Fruit fly (Drosophila melanogaster) whole organism, embryonic: ENCODE measurements around the gene dgt2.

Experiments
- Atf6 ChIP-seq: fragments of 200-800 bp; sonication (Bioruptor generic); IDR thresholded peaks from 2 replicates; pipeline ENCODE4 v1.3.6; 2022; ENCODE audit warnings: missing biosample characterization, missing genetic modification characterization
- BEAF-32 ChIP-seq: fragments of 200-800 bp; sonication (Bioruptor generic); optimal IDR thresholded peaks from 3 replicates; lab custom pipeline; 2017; ENCODE audit warnings: missing biosample characterization, missing genetic modification characterization, mild to moderate bottlenecking, moderate library complexity, missing genetic modification reagents
- CG10366 ChIP-seq: fragments of 200-800 bp; sonication (Bioruptor generic); IDR thresholded peaks from 2 replicates; pipeline ENCODE4 v1.3.6; 2022; ENCODE audit warnings: missing biosample characterization, missing genetic modification characterization
- CG10565 ChIP-seq: fragments of 200-800 bp; sonication (Bioruptor generic); optimal IDR thresholded peaks from 3 replicates; lab custom pipeline; 2016; ENCODE audit warnings: missing biosample characterization, mild to moderate bottlenecking, missing genetic modification characterization
- CG16815 ChIP-seq: fragments of 200-800 bp; sonication (Bioruptor generic); optimal IDR thresholded peaks from 3 replicates; lab custom pipeline; 2017; ENCODE audit warnings: missing biosample characterization, mild to moderate bottlenecking, missing genetic modification characterization
- CG17186 ChIP-seq: fragments of 200-800 bp; sonication (Bioruptor generic); optimal IDR thresholded peaks from 3 replicates; lab custom pipeline; 2017; ENCODE audit warnings: missing biosample characterization, missing genetic modification reagents, missing genetic modification characterization
- CG17328 ChIP-seq: fragments of 200-800 bp; sonication (Bioruptor generic); IDR thresholded peaks from 2 replicates; pipeline ENCODE4 v1.3.6; 2022; ENCODE audit warnings: missing biosample characterization, missing genetic modification characterization
- CG18011 ChIP-seq: fragments of 200-800 bp; sonication (Bioruptor generic); optimal IDR thresholded peaks from 2 replicates; lab custom pipeline; 2017; ENCODE audit warnings: missing biosample characterization, missing genetic modification characterization, mild to moderate bottlenecking, moderate library complexity, missing genotype
- CG18619 ChIP-seq: fragments of 200-800 bp; sonication (Bioruptor generic); optimal IDR thresholded peaks from 3 replicates; lab custom pipeline; 2017; ENCODE audit warnings: missing biosample characterization, mild to moderate bottlenecking, missing genetic modification characterization
- CG30020 ChIP-seq: fragments of 200-800 bp; optimal IDR thresholded peaks from 2 replicates; lab custom pipeline; 2019; ENCODE audit warnings: missing biosample characterization, mild to moderate bottlenecking, missing genetic modification characterization, moderate library complexity
- CG31441 ChIP-seq: fragments of 200-800 bp; sonication (Bioruptor generic); IDR thresholded peaks from 2 replicates; pipeline ENCODE4 v1.3.6; 2022; ENCODE audit warnings: missing biosample characterization, missing genetic modification characterization
- CG33213 ChIP-seq: fragments of 200-800 bp; sonication (Bioruptor generic); optimal IDR thresholded peaks from 3 replicates; lab custom pipeline; 2016; ENCODE audit warnings: missing biosample characterization, missing genetic modification characterization
- CG43689 ChIP-seq: fragments of 200-800 bp; sonication (Bioruptor generic); IDR thresholded peaks from 2 replicates; pipeline ENCODE4 v1.3.6; 2022; ENCODE audit warnings: missing biosample characterization, missing genetic modification characterization
- CG8924 ChIP-seq: fragments of 200-800 bp; optimal IDR thresholded peaks from 3 replicates; lab custom pipeline; 2019; ENCODE audit warnings: missing biosample characterization, mild to moderate bottlenecking, missing genetic modification characterization, moderate library complexity
- CG9609 ChIP-seq: fragments of 200-800 bp; sonication (Bioruptor generic); optimal IDR thresholded peaks from 3 replicates; lab custom pipeline; 2016; ENCODE audit warnings: missing biosample characterization, missing genetic modification characterization
- CHES-1-like ChIP-seq: fragments of 200-800 bp; sonication (Bioruptor generic); optimal IDR thresholded peaks from 2 replicates; lab custom pipeline; 2016; ENCODE audit warnings: missing biosample characterization, missing genetic modification characterization
- Dref ChIP-seq: fragments of 200-800 bp; sonication (Bioruptor generic); IDR thresholded peaks from 2 replicates; pipeline ENCODE4 v1.3.6; 2022; ENCODE audit warnings: missing biosample characterization, missing genetic modification characterization
- Ets97D ChIP-seq: fragments of 200-800 bp; sonication (Bioruptor generic); optimal IDR thresholded peaks from 3 replicates; lab custom pipeline; 2016; ENCODE audit warnings: missing biosample characterization, missing genetic modification characterization
- H15 ChIP-seq: fragments of 200-800 bp; sonication (Bioruptor generic); IDR thresholded peaks from 3 replicates; pipeline ENCODE4 v1.3.6; 2022; ENCODE audit warnings: missing biosample characterization, missing genetic modification characterization
- Hand ChIP-seq: fragments of 200-800 bp; sonication (Bioruptor generic); optimal IDR thresholded peaks from 2 replicates; lab custom pipeline; 2017; ENCODE audit warnings: mild to moderate bottlenecking, missing biosample characterization, missing genetic modification reagents, missing genetic modification characterization
- Hey ChIP-seq: fragments of 200-800 bp; sonication (Bioruptor generic); optimal IDR thresholded peaks from 3 replicates; lab custom pipeline; 2018; ENCODE audit warnings: missing biosample characterization, mild to moderate bottlenecking, missing genetic modification characterization
- HmgZ ChIP-seq: fragments of 200-800 bp; sonication (Bioruptor generic); optimal IDR thresholded peaks from 2 replicates; lab custom pipeline; 2018; ENCODE audit warnings: missing biosample characterization, mild to moderate bottlenecking, missing genetic modification characterization
- MESR4 ChIP-seq: fragments of 200-800 bp; sonication (Bioruptor generic); optimal IDR thresholded peaks from 2 replicates; lab custom pipeline; 2018; ENCODE audit warnings: missing biosample characterization, mild to moderate bottlenecking, missing genetic modification characterization, moderate library complexity
- NC2α ChIP-seq: fragments of 200-800 bp; sonication (Bioruptor generic); optimal IDR thresholded peaks from 2 replicates; lab custom pipeline; 2016; ENCODE audit warnings: missing biosample characterization, missing genetic modification characterization
- Nf-YB ChIP-seq: fragments of 200-800 bp; sonication (Bioruptor generic); optimal IDR thresholded peaks from 3 replicates; lab custom pipeline; 2019; ENCODE audit warnings: missing biosample characterization, mild to moderate bottlenecking, missing genetic modification characterization, moderate library complexity
- Pdp1 ChIP-seq, 2 experiments: fragments of 200-800 bp; sonication (Bioruptor generic); optimal IDR thresholded peaks; 3 replicates each; lab custom pipeline; 2016; ENCODE audit warnings: missing biosample characterization in 2 of 2, missing genetic modification characterization in 2 of 2, mild to moderate bottlenecking in 1 of 2, moderate library complexity in 1 of 2
- Ptx1 ChIP-seq: fragments of 200-800 bp; sonication (Bioruptor generic); IDR thresholded peaks from 2 replicates; pipeline ENCODE4 v1.3.6; 2022; ENCODE audit warnings: missing biosample characterization, missing genetic modification characterization
- Scr ChIP-seq: fragments of 200-800 bp; sonication (Bioruptor generic); IDR thresholded peaks from 2 replicates; pipeline ENCODE4 v1.3.6; 2022; ENCODE audit warnings: missing biosample characterization, missing genetic modification characterization; ENCODE audit not compliant: partially characterized antibody
- Sox102F ChIP-seq: fragments of 200-800 bp; sonication (Bioruptor generic); optimal IDR thresholded peaks from 2 replicates; lab custom pipeline; 2018; ENCODE audit warnings: missing biosample characterization, mild to moderate bottlenecking, missing genetic modification characterization, moderate library complexity
- ac ChIP-seq: fragments of 200-800 bp; sonication (Bioruptor generic); optimal IDR thresholded peaks from 3 replicates; lab custom pipeline; 2017; ENCODE audit warnings: missing biosample characterization, mild to moderate bottlenecking, missing genetic modification characterization
- amos ChIP-seq: fragments of 200-800 bp; sonication (Bioruptor generic); IDR thresholded peaks from 2 replicates; pipeline ENCODE4 v1.3.6; 2022; ENCODE audit warnings: missing biosample characterization, missing genetic modification characterization; ENCODE audit not compliant: partially characterized antibody
- cad ChIP-seq: fragments of >200 bp; optimal IDR thresholded peaks from 2 replicates; lab custom pipeline; 2017; ENCODE audit warnings: missing biosample characterization, missing genetic modification characterization
- corto ChIP-seq: fragments of 200-800 bp; sonication (Bioruptor generic); optimal IDR thresholded peaks from 2 replicates; lab custom pipeline; 2016; ENCODE audit warnings: missing biosample characterization, mild to moderate bottlenecking, missing genetic modification characterization, moderate library complexity
- fd102C ChIP-seq: fragments of 200-800 bp; sonication (Bioruptor generic); optimal IDR thresholded peaks from 2 replicates; lab custom pipeline; 2018; ENCODE audit warnings: missing biosample characterization, mild to moderate bottlenecking, missing genetic modification characterization, moderate library complexity
- fd3F ChIP-seq: fragments of 200-800 bp; sonication (Bioruptor generic); optimal IDR thresholded peaks from 2 replicates; lab custom pipeline; 2018; ENCODE audit warnings: missing biosample characterization, mild to moderate bottlenecking, missing genetic modification characterization, moderate library complexity
- gfzf ChIP-seq: fragments of 200-800 bp; sonication (Bioruptor generic); optimal IDR thresholded peaks from 2 replicates; lab custom pipeline; 2016; ENCODE audit warnings: missing biosample characterization, mild to moderate bottlenecking, missing genetic modification characterization, moderate library complexity
- gro ChIP-seq: fragments of 200-800 bp; sonication (Bioruptor generic); optimal IDR thresholded peaks from 2 replicates; lab custom pipeline; 2016; ENCODE audit warnings: missing biosample characterization, missing genetic modification characterization
- jumu ChIP-seq: fragments of 200-800 bp; sonication (Bioruptor generic); optimal IDR thresholded peaks from 3 replicates; lab custom pipeline; 2016; ENCODE audit warnings: missing biosample characterization, missing genetic modification characterization
- knrl ChIP-seq: fragments of 200-800 bp; sonication (Bioruptor generic); IDR thresholded peaks from 3 replicates; pipeline ENCODE4 v1.3.6; 2022; ENCODE audit warnings: missing biosample characterization, missing genetic modification characterization; ENCODE audit not compliant: partially characterized antibody
- maf-S ChIP-seq: fragments of 200-800 bp; sonication (Bioruptor generic); optimal IDR thresholded peaks from 2 replicates; lab custom pipeline; 2016; ENCODE audit warnings: missing biosample characterization, missing genetic modification characterization
- nerfin-1 ChIP-seq: fragments of 200-800 bp; sonication (Bioruptor generic); optimal IDR thresholded peaks from 3 replicates; lab custom pipeline; 2019; ENCODE audit warnings: missing biosample characterization, mild to moderate bottlenecking, missing genetic modification characterization, moderate library complexity
- nmo ChIP-seq: fragments of 200-800 bp; sonication (Bioruptor generic); optimal IDR thresholded peaks from 2 replicates; lab custom pipeline; 2018; ENCODE audit warnings: missing biosample characterization, mild to moderate bottlenecking, missing genetic modification characterization, moderate library complexity
- oc ChIP-seq: fragments of 200-800 bp; sonication (Bioruptor generic); optimal IDR thresholded peaks from 2 replicates; lab custom pipeline; 2018; ENCODE audit warnings: missing biosample characterization, mild to moderate bottlenecking, missing genetic modification characterization, moderate library complexity
- rib ChIP-seq: fragments of 200-800 bp; sonication (Bioruptor generic); IDR thresholded peaks from 2 replicates; pipeline ENCODE4 v1.3.6; 2022; ENCODE audit warnings: missing biosample characterization, missing genetic modification characterization
- sens-2 ChIP-seq: fragments of 200-800 bp; sonication (Bioruptor generic); IDR thresholded peaks from 2 replicates; pipeline ENCODE4 v1.3.6; 2022; ENCODE audit warnings: missing biosample characterization, missing genetic modification characterization
- sima ChIP-seq: fragments of 200-800 bp; sonication (Bioruptor generic); optimal IDR thresholded peaks from 2 replicates; lab custom pipeline; 2016; ENCODE audit warnings: missing biosample characterization, missing genetic modification characterization
- sisA ChIP-seq: fragments of 200-800 bp; sonication (Bioruptor generic); IDR thresholded peaks from 2 replicates; pipeline ENCODE4 v1.3.6; 2022; ENCODE audit warnings: missing biosample characterization, missing genetic modification characterization
- sna ChIP-seq: fragments of 200-800 bp; sonication (Bioruptor generic); IDR thresholded peaks from 2 replicates; pipeline ENCODE4 v1.3.6; 2022; ENCODE audit warnings: missing biosample characterization, missing genetic modification characterization; ENCODE audit not compliant: partially characterized antibody
- so ChIP-seq: fragments of 200-800 bp; sonication (Bioruptor generic); IDR thresholded peaks from 3 replicates; pipeline ENCODE4 v1.3.6; 2022; ENCODE audit warnings: missing biosample characterization, missing genetic modification characterization
- ssp ChIP-seq: fragments of 200-800 bp; sonication (Bioruptor generic); IDR thresholded peaks from 2 replicates; pipeline ENCODE4 v1.3.6; 2022; ENCODE audit warnings: missing biosample characterization, missing genetic modification characterization
- sug ChIP-seq: fragments of 200-800 bp; optimal IDR thresholded peaks from 2 replicates; lab custom pipeline; 2019; ENCODE audit warnings: missing biosample characterization, mild to moderate bottlenecking, missing genetic modification characterization, moderate library complexity
- tin ChIP-seq: fragments of 200-800 bp; sonication (Bioruptor generic); optimal IDR thresholded peaks from 3 replicates; lab custom pipeline; 2016; ENCODE audit warnings: missing biosample characterization, missing genetic modification characterization
- trem ChIP-seq: fragments of 200-800 bp; optimal IDR thresholded peaks from 3 replicates; lab custom pipeline; 2019; ENCODE audit warnings: missing biosample characterization, mild to moderate bottlenecking, missing genetic modification characterization, moderate library complexity

dgt2 gene

DNA sequence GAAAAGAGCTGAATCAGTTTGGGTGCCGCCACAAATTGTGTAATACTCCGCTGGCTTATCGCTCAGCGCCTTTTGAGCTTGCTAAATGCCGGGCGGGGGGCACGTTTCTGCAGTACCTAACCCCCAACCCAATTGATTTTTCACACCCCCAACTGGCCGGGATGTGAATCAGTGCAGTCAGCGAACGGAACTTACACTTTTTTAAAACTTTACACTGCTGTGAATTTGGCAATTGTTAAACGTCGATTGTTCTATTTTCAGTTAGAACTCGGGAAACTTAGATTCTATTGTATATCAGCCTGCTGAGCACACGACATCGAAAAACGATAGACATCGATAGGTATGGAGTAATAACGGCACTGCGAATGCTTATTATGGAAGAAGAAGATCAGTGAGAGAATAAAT, 48.4 kb downstream of the dgt2 start, which contains the start of gene Tom70 (continued):
- no peak for TF ChIP-seq CG10366 (GFP tag; lab: Robert Waterston, UW)
- no peak for TF ChIP-seq NC2α (GFP tag; lab: Kevin White, UChicago)
- no peak for TF ChIP-seq Atf6
- no peak for TF ChIP-seq sima (GFP tag; lab: Kevin White, UChicago)
- no peak for TF ChIP-seq corto
- TF ChIP-seq CG10565 (GFP tag; lab: Kevin White, UChicago), result no peak
- no peak for TF ChIP-seq so (GFP tag; lab: Robert Waterston, UW)
- no peak for TF ChIP-seq CG18619 (GFP tag; lab: Kevin White, UChicago)
- no peak for TF ChIP-seq jumu
- no peak for TF ChIP-seq cad (GFP tag; lab: Kevin White, UChicago)
- TF ChIP-seq sisA (GFP tag; lab: Robert Waterston, UW), result no peak
- no peak for TF ChIP-seq fd3F (GFP tag; lab: Kevin White, UChicago)
- peak; percentile 38 for TF ChIP-seq trem (tag; lab: Kevin White, UChicago)
- no peak for TF ChIP-seq CG8924 (tag; lab: Kevin White, UChicago)
- peak; percentile 54; the same call in 1 of the 2 replicates for TF ChIP-seq amos
- TF ChIP-seq sens-2, result no peak
- TF ChIP-seq fd102C (GFP tag; lab: Kevin White, UChicago), result no peak
- peak; percentile 88 for TF ChIP-seq sug (tag; lab: Kevin White, UChicago)
- TF ChIP-seq Ptx1, result no peak
- peak; percentile 58 for TF ChIP-seq Scr (GFP tag; lab: Robert Waterston, UW)
- peak; percentile 17 for TF ChIP-seq Ets97D (GFP tag; lab: Kevin White, UChicago)
- no peak for TF ChIP-seq CG17328
- TF ChIP-seq ssp (GFP tag; lab: Robert Waterston, UW), result no peak
- no peak for TF ChIP-seq oc (tag; lab: Kevin White, UChicago)
- no peak for TF ChIP-seq CHES-1-like (GFP tag; lab: Kevin White, UChicago)
- TF ChIP-seq nerfin-1 (tag; lab: Kevin White, UChicago), result peak; percentile 51
- TF ChIP-seq Nf-YB (GFP tag; lab: Kevin White, UChicago), result no peak
- peak; percentile 5 for TF ChIP-seq CG30020 (tag; lab: Kevin White, UChicago)
- peak; percentile 66 for TF ChIP-seq BEAF-32
- no peak for TF ChIP-seq CG9609
- TF ChIP-seq CG17186 (GFP tag; lab: Kevin White, UChicago), result no peak
- TF ChIP-seq ac, result no peak
- TF ChIP-seq Pdp1 (GFP tag; optimal IDR thresholded peaks at IDR 0.05; lab: Kevin White, UChicago), result peak in 1 of 2 experiments; percentile 94
- no peak for TF ChIP-seq Sox102F (GFP tag; lab: Kevin White, UChicago)

- TF ChIP-seq nmo (GFP tag; lab: Kevin White, UChicago), result peak; percentile 52
- TF ChIP-seq tin (GFP tag; lab: Kevin White, UChicago), result no peak
- peak; percentile 5 for TF ChIP-seq CHES-1-like (GFP tag; lab: Kevin White, UChicago)
- no peak for TF ChIP-seq rib (GFP tag; lab: Robert Waterston, UW)
- peak; percentile 64 for TF ChIP-seq HmgZ
- no peak for TF ChIP-seq CG18011 (GFP tag; lab: Kevin White, UChicago)
- no peak for TF ChIP-seq Hey
- no peak; the same call in 2 of the 3 replicates for TF ChIP-seq knrl
- no peak for TF ChIP-seq sna
- TF ChIP-seq CG16815 (GFP tag; lab: Kevin White, UChicago), result no peak
- TF ChIP-seq gro (GFP tag; lab: Kevin White, UChicago), result no peak
- no peak for TF ChIP-seq H15
- no peak for TF ChIP-seq CG31441
- TF ChIP-seq maf-S (GFP tag; lab: Kevin White, UChicago), result no peak
- TF ChIP-seq MESR4 (GFP tag; lab: Kevin White, UChicago), result peak; percentile 60
- TF ChIP-seq Hand (GFP tag; lab: Kevin White, UChicago), result no peak
- no peak for TF ChIP-seq CG33213 (GFP tag; lab: Kevin White, UChicago)
- TF ChIP-seq CG43689, result no peak
- TF ChIP-seq gfzf (GFP tag; lab: Kevin White, UChicago), result peak; percentile 27
- peak; percentile 58 for TF ChIP-seq Dref (GFP tag; lab: Robert Waterston, UW)
These were observed 50.8 kb downstream of the dgt2 start, which contains the start of gene CG6766 for dm6 chr2L:12040510-12040909. Gene CG6766, minus strand, starts transcription at chr2L:12040689.
